Fruit fly (Drosophila melanogaster) whole organism, embryonic: Measurements from ENCODE around the gene CG32708.
A peak's percentile ranks its signal among the peaks of the same experiment; 100 is the strongest.

Source experiments
- Atf6 ChIP-seq: fragments of 200-800 bp; sonication (Bioruptor generic); IDR thresholded peaks from 2 replicates; pipeline ENCODE4 v1.3.6; 2022; ENCODE audit warnings: missing biosample characterization, missing genetic modification characterization
- BEAF-32 ChIP-seq: fragments of 200-800 bp; sonication (Bioruptor generic); optimal IDR thresholded peaks from 3 replicates; lab custom pipeline; 2017; ENCODE audit warnings: missing biosample characterization, missing genetic modification characterization, mild to moderate bottlenecking, moderate library complexity, missing genetic modification reagents
- Bgb ChIP-seq: fragments of 200-800 bp; sonication (Bioruptor generic); IDR thresholded peaks from 2 replicates; pipeline ENCODE4 v1.3.6; 2022; ENCODE audit warnings: missing biosample characterization, missing genetic modification characterization; ENCODE audit not compliant: partially characterized antibody
- CG10979 ChIP-seq: fragments of 200-800 bp; sonication (Bioruptor generic); optimal IDR thresholded peaks from 2 replicates; lab custom pipeline; 2018; ENCODE audit warnings: missing biosample characterization, mild to moderate bottlenecking, missing genetic modification characterization, moderate library complexity
- CG11504 ChIP-seq: fragments of 200-800 bp; sonication (Bioruptor generic); optimal IDR thresholded peaks from 3 replicates; lab custom pipeline; 2019; ENCODE audit warnings: missing biosample characterization, mild to moderate bottlenecking, missing genetic modification characterization, moderate library complexity
- CG12942 ChIP-seq: fragments of 200-800 bp; sonication (Bioruptor generic); optimal IDR thresholded peaks from 3 replicates; lab custom pipeline; 2016; ENCODE audit warnings: missing biosample characterization, missing genetic modification characterization
- CG13287 ChIP-seq: fragments of 200-800 bp; sonication (Bioruptor generic); IDR thresholded peaks from 2 replicates; pipeline ENCODE4 v1.3.6; 2022; ENCODE audit warnings: missing biosample characterization, missing genetic modification characterization; ENCODE audit not compliant: partially characterized antibody
- CG14441 ChIP-seq: fragments of 200-800 bp; sonication (Bioruptor generic); IDR thresholded peaks from 2 replicates; pipeline ENCODE4 v1.3.6; 2022; ENCODE audit warnings: missing biosample characterization, missing genetic modification characterization
- CG17328 ChIP-seq: fragments of 200-800 bp; sonication (Bioruptor generic); IDR thresholded peaks from 2 replicates; pipeline ENCODE4 v1.3.6; 2022; ENCODE audit warnings: missing biosample characterization, missing genetic modification characterization
- CG17385 ChIP-seq: fragments of 200-800 bp; sonication (Bioruptor generic); optimal IDR thresholded peaks from 3 replicates; lab custom pipeline; 2018; ENCODE audit warnings: missing biosample characterization, mild to moderate bottlenecking, missing genetic modification characterization
- CG17912 ChIP-seq: fragments of 200-800 bp; sonication (Bioruptor generic); optimal IDR thresholded peaks from 2 replicates; lab custom pipeline; 2018; ENCODE audit warnings: missing biosample characterization, mild to moderate bottlenecking, missing genetic modification characterization
- CG18262 ChIP-seq: fragments of 200-800 bp; optimal IDR thresholded peaks from 3 replicates; lab custom pipeline; 2019; ENCODE audit warnings: missing biosample characterization, mild to moderate bottlenecking, missing genetic modification characterization, moderate library complexity
- CG2678 ChIP-seq: fragments of 200-800 bp; sonication (Bioruptor generic); optimal IDR thresholded peaks from 3 replicates; lab custom pipeline; 2019; ENCODE audit warnings: missing biosample characterization, mild to moderate bottlenecking, missing genetic modification characterization, moderate library complexity
- CG30403 ChIP-seq: fragments of 200-800 bp; sonication (Bioruptor generic); optimal IDR thresholded peaks from 3 replicates; lab custom pipeline; 2016; ENCODE audit warnings: missing biosample characterization, missing genetic modification characterization
- CG34376 ChIP-seq: fragments of 200-800 bp; sonication (Bioruptor generic); optimal IDR thresholded peaks from 2 replicates; lab custom pipeline; 2018; ENCODE audit warnings: missing biosample characterization, mild to moderate bottlenecking, missing genetic modification characterization
- CG6254 ChIP-seq: fragments of 200-800 bp; sonication (Bioruptor generic); optimal IDR thresholded peaks from 3 replicates; lab custom pipeline; 2017; ENCODE audit warnings: mild to moderate bottlenecking, missing biosample characterization, missing genetic modification reagents, missing genetic modification characterization
- CG8388 ChIP-seq: fragments of 200-800 bp; sonication (Bioruptor generic); optimal IDR thresholded peaks from 2 replicates; lab custom pipeline; 2019; ENCODE audit warnings: missing biosample characterization, mild to moderate bottlenecking, missing genetic modification characterization, moderate library complexity
- D19A ChIP-seq: fragments of 200-800 bp; optimal IDR thresholded peaks from 3 replicates; lab custom pipeline; 2019; ENCODE audit warnings: missing biosample characterization, mild to moderate bottlenecking, missing genetic modification characterization, moderate library complexity
- Dip3 ChIP-seq: fragments of 200-800 bp; sonication (Bioruptor generic); optimal IDR thresholded peaks from 3 replicates; lab custom pipeline; 2016; ENCODE audit warnings: missing biosample characterization, missing genetic modification characterization
- Dp ChIP-seq: fragments of 200-800 bp; sonication (Bioruptor generic); optimal IDR thresholded peaks from 2 replicates; lab custom pipeline; 2018; ENCODE audit warnings: missing biosample characterization, mild to moderate bottlenecking, missing genetic modification characterization, moderate library complexity
- H15 ChIP-seq: fragments of 200-800 bp; sonication (Bioruptor generic); IDR thresholded peaks from 3 replicates; pipeline ENCODE4 v1.3.6; 2022; ENCODE audit warnings: missing biosample characterization, missing genetic modification characterization
- H2.0 ChIP-seq: fragments of 200-800 bp; sonication (Bioruptor generic); IDR thresholded peaks from 2 replicates; pipeline ENCODE4 v1.3.6; 2022; ENCODE audit warnings: missing biosample characterization, missing genetic modification characterization
- HLH3B ChIP-seq: fragments of 200-800 bp; sonication (Bioruptor generic); IDR thresholded peaks from 2 replicates; pipeline ENCODE4 v1.3.6; 2022; ENCODE audit warnings: missing biosample characterization, missing genetic modification characterization
- Nf-YC ChIP-seq: fragments of 200-800 bp; optimal IDR thresholded peaks from 3 replicates; lab custom pipeline; 2019; ENCODE audit warnings: missing biosample characterization, mild to moderate bottlenecking, missing genetic modification characterization, moderate library complexity
- PHDP ChIP-seq: fragments of 200-800 bp; sonication (Bioruptor generic); optimal IDR thresholded peaks from 3 replicates; lab custom pipeline; 2018; ENCODE audit warnings: missing biosample characterization, mild to moderate bottlenecking, missing genetic modification characterization, moderate library complexity
- Pdp1 ChIP-seq, 2 experiments: fragments of 200-800 bp; sonication (Bioruptor generic); optimal IDR thresholded peaks; 3 replicates each; lab custom pipeline; 2016; ENCODE audit warnings: missing biosample characterization in 2 of 2, missing genetic modification characterization in 2 of 2, mild to moderate bottlenecking in 1 of 2, moderate library complexity in 1 of 2
- Sry-β ChIP-seq: fragments of 200-800 bp; sonication (Bioruptor generic); optimal IDR thresholded peaks from 2 replicates; lab custom pipeline; 2018; ENCODE audit warnings: missing biosample characterization, mild to moderate bottlenecking, missing genetic modification characterization, moderate library complexity
- Sry-δ ChIP-seq: fragments of 200-800 bp; sonication (Bioruptor generic); optimal IDR thresholded peaks from 2 replicates; lab custom pipeline; 2016; ENCODE audit warnings: missing biosample characterization, missing genetic modification characterization
- Tbp ChIP-seq: fragments of >200 bp; optimal IDR thresholded peaks from 2 replicates; lab custom pipeline; 2018; ENCODE audit warnings: missing biosample characterization, missing genetic modification characterization
- bsh ChIP-seq, 2 experiments: fragments of 200-800 bp; sonication (Bioruptor generic); optimal IDR thresholded peaks; 2 replicates each; lab custom pipeline; 2017 to 2018; ENCODE audit warnings: mild to moderate bottlenecking in 2 of 2, missing biosample characterization in 2 of 2, missing genetic modification characterization in 2 of 2, moderate library complexity in 1 of 2
- chinmo ChIP-seq: fragments of 200-800 bp; sonication (Bioruptor generic); IDR thresholded peaks from 4 replicates; pipeline ENCODE4 v1.3.6; 2022; ENCODE audit warnings: missing biosample characterization, missing genetic modification characterization; ENCODE audit not compliant: partially characterized antibody
- dmrt11E ChIP-seq: fragments of 200-800 bp; sonication (Bioruptor generic); optimal IDR thresholded peaks from 3 replicates; lab custom pipeline; 2018; ENCODE audit warnings: missing biosample characterization, mild to moderate bottlenecking, missing genetic modification characterization, moderate library complexity
- eve ChIP-seq, 2 experiments: fragments of >200 bp; optimal IDR thresholded peaks; 2 replicates each; lab custom pipeline; 2017; ENCODE audit warnings: missing biosample characterization in 2 of 2, missing genetic modification characterization in 2 of 2
- hkb ChIP-seq, 2 experiments: fragments of 200-800 bp in 1 of 2; fragments of >200 bp in 1 of 2; sonication (Bioruptor generic) in 1 of 2; IDR thresholded peaks in 1 of 2; optimal IDR thresholded peaks in 1 of 2; 2 replicates each; pipeline versions ENCODE4 v1.3.6 to Lab custom; 2017 to 2022; ENCODE audit warnings: missing biosample characterization in 1 of 2, missing genetic modification characterization in 1 of 2
- insv ChIP-seq, 2 experiments: fragments of 200-800 bp; sonication (Bioruptor generic); optimal IDR thresholded peaks; 3 replicates each; lab custom pipeline; 2016 to 2018; ENCODE audit warnings: missing biosample characterization in 2 of 2, missing genetic modification characterization in 2 of 2
- lilli ChIP-seq: fragments of 200-800 bp; sonication (Bioruptor generic); optimal IDR thresholded peaks from 3 replicates; lab custom pipeline; 2016; ENCODE audit warnings: missing biosample characterization, missing genetic modification characterization
- lmd ChIP-seq: fragments of 200-800 bp; sonication (Bioruptor generic); IDR thresholded peaks from 2 replicates; pipeline ENCODE4 v1.3.6; 2022; ENCODE audit warnings: missing biosample characterization, missing genetic modification characterization
- lov ChIP-seq, 2 experiments: fragments of 200-800 bp in 1 of 2; fragments of >200 bp in 1 of 2; sonication (Bioruptor generic) in 1 of 2; IDR thresholded peaks in 1 of 2; optimal IDR thresholded peaks in 1 of 2; 2 replicates in 1 of 2; 3 replicates in 1 of 2; pipeline versions ENCODE4 v1.3.6 to Lab custom; 2017 to 2022; ENCODE audit warnings: missing biosample characterization in 1 of 2, missing genetic modification characterization in 1 of 2
- pan ChIP-seq, 4 experiments: fragments of >200 bp in 3 of 4; fragments of 200-800 bp in 1 of 4; sonication (Bioruptor generic) in 1 of 4; optimal IDR thresholded peaks in 3 of 4; IDR thresholded peaks in 1 of 4; 2 replicates each; pipeline versions ENCODE4 v1.3.6 to Lab custom; 2017 to 2022; ENCODE audit warnings: missing biosample characterization in 2 of 4, missing genetic modification characterization in 2 of 4, mixed read lengths in 1 of 4
- phol ChIP-seq: fragments of 200-800 bp; sonication (Bioruptor generic); optimal IDR thresholded peaks from 3 replicates; lab custom pipeline; 2018; ENCODE audit warnings: missing biosample characterization, mild to moderate bottlenecking, missing genetic modification characterization, moderate library complexity
- slbo ChIP-seq: fragments of 200-800 bp; sonication (Bioruptor generic); IDR thresholded peaks from 2 replicates; pipeline ENCODE4 v1.3.6; 2022; ENCODE audit warnings: missing biosample characterization, missing genetic modification characterization
- tio ChIP-seq: fragments of 200-800 bp; sonication (Bioruptor generic); optimal IDR thresholded peaks from 2 replicates; lab custom pipeline; 2017; ENCODE audit warnings: missing biosample characterization, missing genetic modification characterization, inconsistent platforms
- tna ChIP-seq: fragments of 200-800 bp; sonication (Bioruptor generic); IDR thresholded peaks from 2 replicates; pipeline ENCODE4 v1.3.6; 2022; ENCODE audit warnings: missing biosample characterization, missing genetic modification characterization; ENCODE audit not compliant: partially characterized antibody
- vnd ChIP-seq: fragments of 200-800 bp; sonication (Bioruptor generic); IDR thresholded peaks from 3 replicates; pipeline ENCODE4 v1.3.6; 2022; ENCODE audit warnings: missing biosample characterization, missing genetic modification characterization; ENCODE audit not compliant: partially characterized antibody
- zfh1 ChIP-seq: fragments of 200-800 bp; sonication (Bioruptor generic); IDR thresholded peaks from 3 replicates; pipeline ENCODE4 v1.3.6; 2022; ENCODE audit warnings: missing biosample characterization, missing genetic modification characterization

Gene CG32708

dm6 chrX:9042457-9043045 is 43.2 kb upstream of the CG32708 start:
- TF ChIP-seq CG34376 (GFP tag; lab: Kevin White, UChicago) = peak; percentile 5
- peak; percentile 44 for TF ChIP-seq phol (tag; lab: Kevin White, UChicago)
- TF ChIP-seq lmd = peak; percentile 26; the same call in 1 of the 2 replicates
- TF ChIP-seq bsh (GFP tag; optimal IDR thresholded peaks at IDR 0.05; lab: Kevin White, UChicago) = peak in 1 of 2 experiments; percentile 54
- TF ChIP-seq HLH3B = 0 out of 2 replicates have a peak, but pooled peaks have one; percentile 33
- TF ChIP-seq lilli = peak; percentile 25
- TF ChIP-seq CG18262 = peak; percentile 23
- TF ChIP-seq Tbp (GFP tag; lab: Kevin White, UChicago) = peak; percentile 54
- TF ChIP-seq CG13287 (GFP tag; lab: Robert Waterston, UW) = peak; percentile 42
- peak; percentile 22 for TF ChIP-seq PHDP (tag; lab: Kevin White, UChicago)
- TF ChIP-seq vnd = 0 out of 3 replicates have a peak, but pooled peaks have one; percentile 13
- peak in 1 of 2 experiments; percentile 61 for TF ChIP-seq eve (GFP tag; optimal IDR thresholded peaks at IDR 0.05; lab: Kevin White, UChicago)
- no peak for TF ChIP-seq CG12942 (GFP tag; lab: Kevin White, UChicago)
- TF ChIP-seq CG10979 (tag; lab: Kevin White, UChicago) = peak; percentile 34
- peak; percentile 24 for TF ChIP-seq D19A (tag; lab: Kevin White, UChicago)
- peak; percentile 27 for TF ChIP-seq CG6254 (GFP tag; lab: Kevin White, UChicago)
- TF ChIP-seq Sry-β (GFP tag; lab: Kevin White, UChicago) = no peak
- TF ChIP-seq insv (GFP tag; optimal IDR thresholded peaks at IDR 0.05; lab: Kevin White, UChicago) = peak in 1 of 2 experiments; percentile 7
- 0 out of 2 replicates have a peak, but pooled peaks have one; percentile 12 for TF ChIP-seq Bgb
- TF ChIP-seq CG14441 = 0 out of 2 replicates have a peak, but pooled peaks have one; percentile 10
- peak; percentile 32; the same call in 1 of the 2 replicates for TF ChIP-seq tna
- TF ChIP-seq Dp (GFP tag; lab: Kevin White, UChicago) = no peak
- TF ChIP-seq CG11504 (tag; lab: Kevin White, UChicago) = peak; percentile 11
- no peak for TF ChIP-seq H2.0 (GFP tag; lab: Robert Waterston, UW)
- TF ChIP-seq hkb (optimal IDR thresholded peaks at IDR 0.05; lab: Kevin White, UChicago) = no peak
- 0 out of 2 replicates have a peak, but pooled peaks have one; percentile 27 for TF ChIP-seq hkb (GFP tag; IDR thresholded peaks at IDR 0.05; lab: Robert Waterston, UW)
- TF ChIP-seq Pdp1 (GFP tag; optimal IDR thresholded peaks at IDR 0.05; lab: Kevin White, UChicago) = peak in 1 of 2 experiments; percentile 80
- TF ChIP-seq dmrt11E (tag; lab: Kevin White, UChicago) = peak; percentile 32
- TF ChIP-seq tio = no peak
- no peak for TF ChIP-seq Dip3
- TF ChIP-seq CG17328 (GFP tag; lab: Robert Waterston, UW) = 0 out of 2 replicates have a peak, but pooled peaks have one; percentile 9
- TF ChIP-seq slbo (GFP tag; lab: Robert Waterston, UW) = peak; percentile 32; the same call in 1 of the 2 replicates
- TF ChIP-seq lov (optimal IDR thresholded peaks at IDR 0.05; lab: Kevin White, UChicago) = no peak
- TF ChIP-seq lov (GFP tag; IDR thresholded peaks at IDR 0.05; lab: Robert Waterston, UW) = peak; percentile 16; the same call in 1 of the 3 replicates
- TF ChIP-seq Nf-YC (tag; lab: Kevin White, UChicago) = peak; percentile 38
- peak; percentile 9 for TF ChIP-seq CG17385 (GFP tag; lab: Kevin White, UChicago)
- TF ChIP-seq H15 = peak; percentile 31; the same call in 1 of the 3 replicates
- TF ChIP-seq CG30403 (GFP tag; lab: Kevin White, UChicago) = peak; percentile 13
- TF ChIP-seq chinmo (GFP tag; lab: Robert Waterston, UW) = peak; percentile 96; the same call in 3 of the 4 replicates
- TF ChIP-seq CG17912 (GFP tag; lab: Kevin White, UChicago) = peak; percentile 17
- no peak for TF ChIP-seq Sry-δ (GFP tag; lab: Kevin White, UChicago)
- TF ChIP-seq pan (optimal IDR thresholded peaks at IDR 0.05; lab: Kevin White, UChicago) = no peak
- TF ChIP-seq pan (GFP tag; optimal IDR thresholded peaks at IDR 0.05 in 1 of 2, IDR thresholded peaks at IDR 0.05 in 1 of 2) = peak in 1 of 2 experiments; percentile 22
- TF ChIP-seq CG2678 = peak; percentile 9
- peak; percentile 26 for TF ChIP-seq CG8388 (GFP tag; lab: Kevin White, UChicago)
- no peak for TF ChIP-seq BEAF-32 (GFP tag; lab: Kevin White, UChicago)
- TF ChIP-seq zfh1 = 0 out of 3 replicates have a peak, but pooled peaks have one; percentile 3
- peak; percentile 15; the same call in 1 of the 2 replicates for TF ChIP-seq Atf6
